Fruit fly (Drosophila melanogaster): Measurements from ENCODE around the gene CG5282.

Gene CG5282

dm6 chr3L:20398243-20399222 is 27.3 kb downstream of the CG5282 start (continued):
- TF ChIP-seq CG11085 (GFP tag; IDR thresholded peaks at IDR 0.05) (no peak), Camta (GFP tag; optimal IDR thresholded peaks at IDR 0.05) (peak; percentile 60), slou (GFP tag; optimal IDR thresholded peaks at IDR 0.05) (peak; percentile 52), cwo (GFP tag; optimal IDR thresholded peaks at IDR 0.05) (peak; percentile 81), z (GFP tag; IDR thresholded peaks at IDR 0.05) (no peak), jigr1 (GFP tag; IDR thresholded peaks at IDR 0.05) (peak; percentile 48; the same call in 1 of the 3 replicates), CG3847 (GFP tag; IDR thresholded peaks at IDR 0.05) (peak; percentile 73), toy (GFP tag; IDR thresholded peaks at IDR 0.05) (no peak), Med (GFP tag) (peak; percentile 93), Xbp1 (GFP tag; optimal IDR thresholded peaks at IDR 0.05) (peak; percentile 85), H15 (GFP tag; IDR thresholded peaks at IDR 0.05) (peak; percentile 77), hth (optimal IDR thresholded peaks at IDR 0.05) (no peak), pan (optimal IDR thresholded peaks at IDR 0.05) (no peak), pan (GFP tag; optimal IDR thresholded peaks at IDR 0.05 in 1 of 2, IDR thresholded peaks at IDR 0.05 in 1 of 2) (peak in 1 of 2 experiments; percentile 73), ab (GFP tag; optimal IDR thresholded peaks at IDR 0.05) (peak; percentile 62), CG13894 (tag; optimal IDR thresholded peaks at IDR 0.05) (peak; percentile 67), NK7.1 (GFP tag; optimal IDR thresholded peaks at IDR 0.05) (peak; percentile 54), Sry-δ (GFP tag; optimal IDR thresholded peaks at IDR 0.05) (peak; percentile 26), Doc3 (GFP tag; IDR thresholded peaks at IDR 0.05; ENCODE audit: partially characterized antibody) (no peak), CrebB (tag; optimal IDR thresholded peaks at IDR 0.05) (peak; percentile 71), CG4617 (GFP tag; optimal IDR thresholded peaks at IDR 0.05; ENCODE audit: borderline replicate concordance) (peak; percentile 32), CG12104 (GFP tag; optimal IDR thresholded peaks at IDR 0.05) (peak; percentile 81), wek (GFP tag; optimal IDR thresholded peaks at IDR 0.05) (peak; percentile 37), Chrac-16 (GFP tag; optimal IDR thresholded peaks at IDR 0.05) (peak; percentile 71), CG6854 (GFP tag; optimal IDR thresholded peaks at IDR 0.05) (peak; percentile 87), odd (GFP tag; optimal IDR thresholded peaks at IDR 0.05) (peak; percentile 82), CG7987 (GFP tag; optimal IDR thresholded peaks at IDR 0.05) (peak; percentile 35), Hsf (GFP tag; optimal IDR thresholded peaks at IDR 0.05) (peak; percentile 86), Fer1 (GFP tag; optimal IDR thresholded peaks at IDR 0.05) (peak; percentile 85), CG32767 (GFP tag; IDR thresholded peaks at IDR 0.05) (no peak), CG17385 (GFP tag; optimal IDR thresholded peaks at IDR 0.05) (peak; percentile 86), CG3726 (GFP tag; IDR thresholded peaks at IDR 0.05) (no peak), CkIIα-i1 (GFP tag; IDR thresholded peaks at IDR 0.05) (no peak), CG10959 (GFP tag; IDR thresholded peaks at IDR 0.05) (0 out of 2 replicates have a peak, but pooled peaks have one; percentile 46), Hmx (GFP tag; optimal IDR thresholded peaks at IDR 0.05) (peak; percentile 69), sr (GFP tag; IDR thresholded peaks at IDR 0.05) (no peak), CG6813 (GFP tag; optimal IDR thresholded peaks at IDR 0.05) (peak; percentile 67), Optix (GFP tag; IDR thresholded peaks at IDR 0.05) (0 out of 3 replicates have a peak, but pooled peaks have one; percentile 21), NfI (GFP tag; optimal IDR thresholded peaks at IDR 0.05) (peak; percentile 87), Jarid2 (GFP tag; optimal IDR thresholded peaks at IDR 0.05) (peak; percentile 66), CG6272 (GFP tag; IDR thresholded peaks at IDR 0.05) (peak; percentile 53), Oli (tag; optimal IDR thresholded peaks at IDR 0.05) (peak; percentile 92), CG9817 (tag; optimal IDR thresholded peaks at IDR 0.05) (peak; percentile 82), Atf3 (GFP tag; optimal IDR thresholded peaks at IDR 0.05) (peak; percentile 41), CHES-1-like (GFP tag; optimal IDR thresholded peaks at IDR 0.05) (peak; percentile 50), CG14860 (GFP tag; IDR thresholded peaks at IDR 0.05; ENCODE audit: partially characterized antibody) (no peak), HLH3B (GFP tag; IDR thresholded peaks at IDR 0.05) (peak; percentile 72), crol (GFP tag; IDR thresholded peaks at IDR 0.05) (no peak)

All from whole organism, embryonic.